Fruit fly (Drosophila melanogaster) Kc167 (cell line): ENCODE results near the gene CG14803.

ENCODE experiments used
- Myc ChIP-seq: fragments of >200 bp; optimal IDR thresholded peaks from 2 replicates; lab custom pipeline; 2017; ENCODE audit warnings: missing external identifiers
- Sin3A ChIP-seq: fragments of >200 bp; optimal IDR thresholded peaks from 2 replicates; lab custom pipeline; 2018; ENCODE audit warnings: missing external identifiers
- h ChIP-seq: fragments of >200 bp; optimal IDR thresholded peaks from 3 replicates; lab custom pipeline; 2018; ENCODE audit warnings: missing external identifiers
- insv ChIP-seq: fragments of >200 bp; optimal IDR thresholded peaks from 3 replicates; lab custom pipeline; 2018; ENCODE audit warnings: missing external identifiers
- psq ChIP-seq: fragments of >200 bp; optimal IDR thresholded peaks from 2 replicates; lab custom pipeline; 2017; ENCODE audit warnings: missing external identifiers
- ttk ChIP-seq: sonication (Bioruptor generic); optimal IDR thresholded peaks from 2 replicates; lab custom pipeline; 2017; ENCODE audit warnings: missing external identifiers

Gene CG14803

DNA sequence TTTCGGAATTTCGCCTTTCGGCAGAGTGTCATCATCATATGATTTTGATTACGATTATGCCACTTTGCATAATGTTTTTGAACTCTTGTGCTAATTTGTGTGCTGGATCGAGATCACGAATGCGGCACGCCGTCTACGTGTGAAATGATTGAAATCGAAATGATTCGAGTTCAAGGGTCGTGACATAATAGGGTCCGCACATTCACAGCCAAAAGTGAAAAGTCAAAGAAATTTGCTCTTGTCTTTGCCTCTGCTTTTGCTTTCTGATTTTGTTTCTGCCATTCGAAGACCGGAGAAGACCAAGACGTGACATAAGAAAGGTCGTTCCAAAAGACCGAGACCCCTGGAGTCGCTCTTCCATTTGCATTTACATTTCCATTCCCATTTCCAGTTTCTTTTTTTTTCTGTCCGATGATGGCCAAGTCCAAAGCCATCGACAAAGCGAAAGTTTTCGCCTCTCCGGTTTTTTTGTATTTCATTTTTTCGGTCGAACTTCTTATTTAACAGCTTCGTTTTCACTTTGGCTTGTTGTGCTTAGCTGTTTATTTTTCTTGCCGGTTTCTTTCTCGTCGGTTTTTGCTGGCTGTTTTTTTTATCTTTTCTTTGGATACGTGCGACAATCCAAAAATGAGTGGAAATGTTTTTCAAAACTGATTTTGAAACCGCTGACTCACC is 33.8 kb upstream of the CG14803 start:
- no peak for TF ChIP-seq insv (lab: Kevin White, UChicago)
- no peak for TF ChIP-seq h (lab: Kevin White, UChicago)
- no peak for TF ChIP-seq Sin3A (lab: Kevin White, UChicago)
- no peak for TF ChIP-seq psq (lab: Kevin White, UChicago)
- TF ChIP-seq Myc (lab: Kevin White, UChicago): no peak
- TF ChIP-seq ttk (lab: Kevin White, UChicago): no peak

DNA sequence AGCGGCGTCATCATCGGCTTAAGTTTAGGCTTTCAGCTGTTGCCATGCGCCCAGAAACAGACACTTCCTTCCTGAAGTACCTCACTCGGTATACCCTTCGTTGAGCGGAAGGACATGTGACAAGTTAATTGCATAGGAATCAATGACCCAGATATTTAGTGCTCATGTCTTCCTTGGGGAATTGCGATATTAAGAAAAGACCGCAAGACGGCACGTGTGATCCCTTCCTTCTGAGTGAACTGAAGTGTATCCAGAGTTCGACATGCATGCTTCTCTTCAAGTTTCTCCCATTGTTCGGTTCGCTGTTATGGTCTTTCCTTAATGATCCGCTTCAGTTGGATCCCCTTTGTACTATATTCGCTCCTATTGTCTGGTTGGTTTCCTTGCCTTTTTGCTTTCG is 28.1 kb upstream of the CG14803 start:
- TF ChIP-seq ttk (lab: Kevin White, UChicago): no peak

DNA sequence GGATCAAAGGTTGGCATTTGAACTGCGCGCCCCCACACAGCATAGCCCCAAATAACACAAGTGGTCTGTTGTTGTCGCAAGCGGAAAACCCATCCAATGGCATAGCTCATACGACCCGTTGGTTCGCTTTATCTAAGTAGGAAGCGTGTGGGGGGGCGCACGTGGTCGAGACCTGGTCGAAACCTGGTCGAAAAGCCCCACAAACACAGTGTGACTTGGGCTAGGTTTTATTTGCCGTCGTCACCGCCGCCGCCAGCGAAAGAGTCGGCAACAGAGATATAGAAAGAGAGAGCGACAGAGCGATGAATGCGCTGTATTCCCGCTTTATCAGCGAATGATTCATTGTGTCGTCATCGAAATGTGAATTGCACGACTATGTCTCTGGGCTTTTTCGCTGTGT is 25.8 kb upstream of the CG14803 start:
- no peak for TF ChIP-seq Sin3A (lab: Kevin White, UChicago)
- no peak for TF ChIP-seq ttk (lab: Kevin White, UChicago)
- no peak for TF ChIP-seq psq (lab: Kevin White, UChicago)
- no peak for TF ChIP-seq insv (lab: Kevin White, UChicago)
- no peak for TF ChIP-seq h (lab: Kevin White, UChicago)
- TF ChIP-seq Myc (lab: Kevin White, UChicago): no peak

DNA sequence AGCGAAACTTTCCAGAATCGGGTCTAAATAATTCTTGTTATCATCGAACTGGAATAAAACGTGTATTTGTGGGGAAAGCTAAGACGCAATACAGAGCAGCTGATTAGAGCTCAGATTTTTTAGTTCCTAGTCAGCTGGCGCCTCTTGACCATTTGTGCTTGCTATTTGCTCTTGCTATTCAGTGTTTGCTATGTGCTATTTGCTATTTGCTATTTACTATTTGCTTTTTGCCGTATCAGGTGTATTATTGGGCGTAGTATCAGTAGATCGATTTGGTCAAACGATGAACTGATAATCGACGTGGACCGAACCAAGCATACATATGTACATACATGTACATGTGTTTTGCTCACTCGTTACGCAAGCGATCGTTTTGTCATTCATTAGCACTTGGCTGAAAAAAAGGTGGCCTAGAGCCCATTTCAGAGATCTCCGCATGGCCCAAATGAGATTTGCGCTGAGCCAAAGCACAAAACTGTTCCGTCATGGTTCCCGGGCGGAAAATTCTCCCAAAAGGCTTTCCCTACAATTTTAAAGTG is 23.2 kb upstream of the CG14803 start:
- no peak for TF ChIP-seq Sin3A (lab: Kevin White, UChicago)
- no peak for TF ChIP-seq h (lab: Kevin White, UChicago)
- TF ChIP-seq Myc (lab: Kevin White, UChicago): no peak
- no peak for TF ChIP-seq ttk (lab: Kevin White, UChicago)
- no peak for TF ChIP-seq insv (lab: Kevin White, UChicago)
- TF ChIP-seq psq (lab: Kevin White, UChicago): no peak

DNA sequence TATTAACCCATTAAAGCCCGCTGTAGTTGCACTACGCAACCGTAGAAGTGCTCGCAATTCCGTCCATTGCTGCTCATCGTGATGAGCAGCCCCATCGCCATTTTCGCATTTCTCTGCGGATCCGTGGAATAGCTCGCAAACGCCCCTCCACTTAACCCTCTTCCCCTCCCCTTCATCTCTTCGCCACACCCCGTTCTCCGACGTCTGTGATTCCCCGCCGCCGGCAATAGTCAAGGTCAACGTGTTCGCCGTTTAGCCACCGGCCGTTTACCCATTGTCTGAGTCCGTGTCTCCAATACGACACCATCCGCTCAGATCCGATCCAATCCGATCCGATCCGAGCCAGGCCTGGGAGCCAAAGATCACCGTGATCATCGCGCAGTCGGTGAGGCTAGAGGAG is 22.3 kb upstream of the CG14803 start:
- TF ChIP-seq ttk (lab: Kevin White, UChicago): no peak
- TF ChIP-seq Sin3A (lab: Kevin White, UChicago): no peak
- no peak for TF ChIP-seq h (lab: Kevin White, UChicago)
- TF ChIP-seq insv (lab: Kevin White, UChicago): no peak
- TF ChIP-seq Myc (lab: Kevin White, UChicago): no peak
- no peak for TF ChIP-seq psq (lab: Kevin White, UChicago)

DNA sequence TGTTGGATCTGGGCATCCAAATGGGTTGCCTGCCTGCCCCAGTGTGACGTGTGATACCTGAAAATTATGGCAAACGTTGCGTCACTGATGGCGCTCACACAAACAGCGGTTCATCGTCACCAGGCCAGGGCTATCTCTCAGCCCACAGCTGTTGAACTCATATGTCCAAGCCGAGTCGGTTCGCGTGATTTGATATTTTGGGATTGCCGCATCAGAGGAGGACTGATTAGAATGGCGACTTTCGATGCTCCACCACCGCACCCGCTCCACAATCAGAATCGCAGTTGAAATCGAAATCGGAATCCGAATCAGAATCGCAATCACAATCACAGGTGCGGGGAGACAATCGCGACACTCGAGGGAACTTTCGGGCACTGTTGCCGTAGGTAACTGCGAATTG is 20.9 kb upstream of the CG14803 start:
- TF ChIP-seq insv (lab: Kevin White, UChicago) (no peak), Myc (lab: Kevin White, UChicago) (no peak), ttk (lab: Kevin White, UChicago) (no peak), Sin3A (lab: Kevin White, UChicago) (no peak), psq (lab: Kevin White, UChicago) (no peak), h (lab: Kevin White, UChicago) (no peak)

DNA sequence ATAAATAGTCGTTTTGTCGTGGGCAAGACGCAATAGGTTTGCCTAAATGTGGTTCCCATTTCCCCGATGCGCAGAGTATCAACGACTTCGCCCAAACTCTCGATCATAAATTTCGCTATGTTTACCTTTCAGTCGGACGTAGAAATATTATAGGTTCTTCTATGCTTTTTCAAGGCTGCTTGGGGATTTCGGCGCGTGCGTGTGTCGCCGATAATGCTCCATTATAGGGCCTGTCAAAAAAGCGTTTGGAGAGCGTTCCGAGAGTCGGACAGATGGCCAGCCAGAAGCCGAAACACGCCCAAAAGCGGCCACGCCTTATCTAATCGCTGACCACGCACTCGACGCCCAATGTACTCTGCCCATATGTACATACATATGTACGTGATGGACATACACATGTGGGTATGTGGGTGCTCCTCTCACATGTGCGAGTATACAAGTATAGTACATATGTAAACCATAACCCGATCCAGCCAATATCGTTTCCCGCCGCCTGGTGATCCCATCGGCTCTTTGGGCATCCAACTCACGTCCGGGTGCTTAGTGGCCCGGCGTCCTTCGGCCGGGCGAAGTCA is 20.0 kb upstream of the CG14803 start:
- TF ChIP-seq insv (lab: Kevin White, UChicago) (no peak), Sin3A (lab: Kevin White, UChicago) (no peak), Myc (lab: Kevin White, UChicago) (no peak), ttk (lab: Kevin White, UChicago) (no peak), h (lab: Kevin White, UChicago) (no peak), psq (lab: Kevin White, UChicago) (no peak)

DNA sequence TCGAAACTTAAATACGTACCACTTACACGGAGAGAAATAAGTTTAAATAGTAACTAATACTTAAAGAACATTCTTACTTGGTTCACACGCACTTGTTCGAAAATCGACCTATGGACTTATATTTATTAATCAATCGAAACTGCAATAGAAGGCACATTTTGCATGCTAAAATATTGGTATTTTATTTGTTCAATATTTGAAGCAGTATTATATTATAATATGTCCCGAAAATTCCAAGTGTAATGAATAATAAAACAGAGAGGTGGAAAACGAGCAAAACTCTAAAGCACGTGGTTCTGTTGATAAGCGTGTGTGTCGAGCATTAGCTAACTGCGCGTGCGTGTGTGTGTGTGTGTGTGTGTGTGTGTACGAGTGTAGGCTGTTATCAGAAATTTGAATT is 18.8 kb upstream of the CG14803 start:
- no peak for TF ChIP-seq insv (lab: Kevin White, UChicago)
- TF ChIP-seq Sin3A (lab: Kevin White, UChicago): no peak
- no peak for TF ChIP-seq h (lab: Kevin White, UChicago)
- TF ChIP-seq Myc (lab: Kevin White, UChicago): no peak
- no peak for TF ChIP-seq ttk (lab: Kevin White, UChicago)
- TF ChIP-seq psq (lab: Kevin White, UChicago): no peak

DNA sequence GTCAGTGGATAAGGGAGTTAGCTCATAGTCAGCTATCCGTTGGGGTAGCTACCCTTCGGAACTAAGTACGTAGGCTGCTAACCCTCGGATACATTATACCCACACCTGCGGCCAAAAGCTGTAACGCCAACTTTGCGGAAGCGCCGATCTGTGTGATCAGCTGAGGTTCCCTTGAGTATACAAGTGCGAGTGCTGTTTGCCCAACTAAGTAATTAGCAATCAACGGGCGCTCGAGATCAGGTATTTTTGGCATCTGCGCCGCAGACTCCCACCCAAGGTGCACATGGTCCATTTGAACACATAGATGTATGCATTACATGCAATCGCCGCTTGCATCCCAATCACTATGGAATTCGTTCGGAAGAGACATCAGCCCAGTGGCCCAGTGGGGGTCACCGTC is 14.6 kb upstream of the CG14803 start:
- TF ChIP-seq h (lab: Kevin White, UChicago) (no peak), ttk (lab: Kevin White, UChicago) (no peak), Sin3A (lab: Kevin White, UChicago) (no peak), psq (lab: Kevin White, UChicago) (no peak), insv (lab: Kevin White, UChicago) (no peak), Myc (lab: Kevin White, UChicago) (no peak)

DNA sequence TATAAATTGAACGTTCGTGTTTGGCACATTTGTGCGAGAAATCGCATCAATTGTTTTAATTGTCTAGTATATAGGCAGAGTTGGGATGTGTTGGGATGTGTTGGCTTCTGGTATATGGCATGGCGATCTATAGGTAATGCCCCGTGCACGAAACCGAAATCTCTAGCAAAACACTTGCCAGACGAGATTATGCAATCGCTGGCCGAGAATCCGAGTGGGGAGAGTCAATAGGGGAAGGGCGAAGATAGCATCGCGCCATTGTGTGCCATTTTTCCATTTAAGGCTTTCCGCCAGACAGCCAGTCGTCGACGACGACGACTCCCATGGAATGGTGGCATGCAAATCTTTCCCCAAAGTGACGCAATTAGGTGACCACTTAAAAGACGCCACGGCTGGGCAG is 13.8 kb upstream of the CG14803 start:
- TF ChIP-seq Sin3A (lab: Kevin White, UChicago): no peak
- no peak for TF ChIP-seq h (lab: Kevin White, UChicago)
- no peak for TF ChIP-seq Myc (lab: Kevin White, UChicago)
- no peak for TF ChIP-seq insv (lab: Kevin White, UChicago)
- no peak for TF ChIP-seq psq (lab: Kevin White, UChicago)
- TF ChIP-seq ttk (lab: Kevin White, UChicago): no peak

DNA sequence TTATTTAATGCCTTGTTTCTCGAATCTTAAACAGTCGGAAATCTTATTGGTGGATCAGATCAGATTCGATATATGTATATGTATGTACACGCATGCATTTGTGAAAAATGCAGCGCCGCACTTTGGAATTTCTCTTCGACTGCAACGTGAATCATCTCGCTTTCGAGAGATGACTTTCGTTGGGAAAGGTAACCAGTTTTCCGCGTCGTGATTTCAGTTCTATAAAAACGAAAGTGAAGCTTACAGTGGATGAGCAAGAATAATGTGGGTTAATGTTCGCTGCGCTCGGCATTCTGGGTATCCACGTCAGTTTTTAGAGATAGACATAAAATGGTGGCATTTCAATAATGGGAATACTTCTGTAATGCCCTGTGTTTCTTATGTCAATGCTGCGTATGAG is 12.1 kb upstream of the CG14803 start:
- no peak for TF ChIP-seq ttk (lab: Kevin White, UChicago)
- TF ChIP-seq insv (lab: Kevin White, UChicago): no peak
- no peak for TF ChIP-seq h (lab: Kevin White, UChicago)
- TF ChIP-seq Sin3A (lab: Kevin White, UChicago): no peak
- TF ChIP-seq Myc (lab: Kevin White, UChicago): no peak
- TF ChIP-seq psq (lab: Kevin White, UChicago): no peak
